Worm (Caenorhabditis elegans): ENCODE results near the gene F35D2.3.

The F35D2.3 gene

ce11 chrII:7614334-7614733 is 43.9 kb downstream of the F35D2.3 start:
- peak; percentile 15 for TF ChIP-seq hmg-4 (GFP tag; optimal IDR thresholded peaks at IDR 0.05)
- no peak for TF ChIP-seq ceh-36 (tag; optimal IDR thresholded peaks at IDR 0.05)

DNA sequence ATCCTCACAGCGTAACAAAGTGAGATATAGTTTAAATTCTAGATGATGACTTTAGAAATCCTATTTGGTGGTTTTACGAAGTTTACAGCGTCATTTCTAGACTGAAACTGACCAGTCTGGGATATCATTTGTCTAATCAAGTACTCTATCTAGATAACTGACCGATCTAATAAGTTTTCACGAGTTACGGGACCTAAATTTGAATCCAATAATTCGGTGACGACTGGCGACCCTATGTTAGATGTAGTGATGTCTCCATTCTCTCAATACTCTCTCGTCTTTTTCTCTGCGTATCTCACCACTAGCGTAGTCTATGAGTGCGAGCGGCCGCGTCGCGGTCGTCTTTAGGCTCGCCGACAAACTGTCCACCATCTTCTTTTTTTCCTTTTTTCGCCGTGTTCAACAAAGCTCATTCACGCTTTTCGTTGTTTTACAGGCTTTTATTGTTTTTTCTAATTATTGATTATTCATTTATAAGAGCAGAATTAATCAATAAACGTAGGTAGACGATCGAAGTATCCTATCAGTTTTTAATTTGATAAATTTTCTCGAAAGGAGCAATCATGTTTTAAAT is 45.0 kb downstream of the F35D2.3 start:
- no peak for TF ChIP-seq ceh-36 (tag; optimal IDR thresholded peaks at IDR 0.05)
- TF ChIP-seq ama-1 (optimal IDR thresholded peaks at IDR 0.05): no peak
- TF ChIP-seq tbx-37 (GFP tag; conservative IDR thresholded peaks at IDR 0.05): no peak
- no peak for TF ChIP-seq ets-7 (tag; optimal IDR thresholded peaks at IDR 0.05)
- no peak for TF ChIP-seq scrt-1 (GFP tag; IDR thresholded peaks at IDR 0.05)
- TF ChIP-seq tra-4 (tag; optimal IDR thresholded peaks at IDR 0.05): no peak
- no peak for TF ChIP-seq B0310.2 (tag; optimal IDR thresholded peaks at IDR 0.05)
- no peak for TF ChIP-seq sea-1 (GFP tag; conservative IDR thresholded peaks at IDR 0.05)
- no peak for TF ChIP-seq hmbx-1 (tag; optimal IDR thresholded peaks at IDR 0.05)
- no peak for TF ChIP-seq flt-1 (GFP tag; IDR thresholded peaks at IDR 0.05)
- TF ChIP-seq pes-1 (GFP tag; IDR thresholded peaks at IDR 0.05): no peak
- TF ChIP-seq F13C5.2 (tag; optimal IDR thresholded peaks at IDR 0.05): no peak
- no peak for TF ChIP-seq hnd-1 (tag; optimal IDR thresholded peaks at IDR 0.05)
- no peak for TF ChIP-seq tbx-11 (GFP tag; IDR thresholded peaks at IDR 0.05)
- no peak for TF ChIP-seq aly-1 (tag; optimal IDR thresholded peaks at IDR 0.05)
- TF ChIP-seq ceh-13 (GFP tag; optimal IDR thresholded peaks at IDR 0.05): no peak
- TF ChIP-seq hmg-4 (GFP tag; optimal IDR thresholded peaks at IDR 0.05): no peak

DNA sequence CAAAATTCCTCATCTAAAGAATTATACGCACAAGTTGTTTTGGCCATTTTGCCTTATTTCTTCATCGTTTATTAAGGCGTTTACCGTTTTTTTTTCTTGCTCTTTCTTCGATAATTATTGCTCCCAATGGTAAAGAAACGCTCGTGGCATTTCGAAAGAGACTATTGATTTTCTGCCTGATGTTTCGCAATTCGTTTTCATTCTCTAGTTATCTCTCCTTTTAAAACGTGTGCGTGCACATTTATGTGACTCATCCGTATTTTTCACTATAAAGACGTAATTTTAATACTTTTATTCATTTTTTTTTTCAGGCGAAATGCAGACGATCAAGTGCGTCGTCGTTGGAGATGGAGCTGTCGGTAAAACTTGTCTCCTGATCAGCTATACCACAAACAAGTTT is 45.7 kb downstream of the F35D2.3 start, which contains the start of gene cdc-42:
Gene cdc-42, plus strand, starts transcription at position 312 of the 400 bp plus-strand sequence.
- TF ChIP-seq hmbx-1 (tag; optimal IDR thresholded peaks at IDR 0.05) (no peak), ceh-13 (GFP tag; optimal IDR thresholded peaks at IDR 0.05) (no peak), F13C5.2 (tag; optimal IDR thresholded peaks at IDR 0.05) (no peak), sea-1 (GFP tag; conservative IDR thresholded peaks at IDR 0.05) (no peak), scrt-1 (GFP tag; IDR thresholded peaks at IDR 0.05) (no peak), pes-1 (GFP tag; IDR thresholded peaks at IDR 0.05) (no peak)

DNA sequence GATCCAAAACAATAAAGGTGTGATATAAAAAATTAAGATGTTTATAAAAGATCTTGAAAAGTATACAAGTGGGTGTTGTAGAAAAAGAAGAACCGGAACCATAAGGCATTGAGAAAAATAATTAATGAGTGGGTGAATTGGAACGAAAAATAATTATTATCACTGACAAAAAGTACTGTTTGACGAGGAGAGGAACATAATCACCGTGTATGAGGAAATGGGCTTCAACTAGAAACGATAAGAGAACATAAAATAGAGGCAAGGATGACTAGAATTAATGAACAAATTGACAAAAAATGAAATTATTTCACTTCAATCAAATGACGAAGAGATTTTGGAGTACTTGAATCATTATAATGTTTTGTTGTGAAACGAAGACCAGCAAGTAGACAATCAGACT is 47.8 kb downstream of the F35D2.3 start:
- no peak for TF ChIP-seq ceh-13 (GFP tag; optimal IDR thresholded peaks at IDR 0.05)
- TF ChIP-seq ceh-36 (tag; optimal IDR thresholded peaks at IDR 0.05): no peak
- TF ChIP-seq tbx-37 (GFP tag; conservative IDR thresholded peaks at IDR 0.05): no peak
- TF ChIP-seq flt-1 (GFP tag; IDR thresholded peaks at IDR 0.05): no peak
- TF ChIP-seq aly-1 (tag; optimal IDR thresholded peaks at IDR 0.05): no peak
- no peak for TF ChIP-seq pes-1 (GFP tag; IDR thresholded peaks at IDR 0.05)
- TF ChIP-seq ama-1 (optimal IDR thresholded peaks at IDR 0.05): no peak
- TF ChIP-seq ets-7 (tag; optimal IDR thresholded peaks at IDR 0.05): no peak
- TF ChIP-seq F13C5.2 (tag; optimal IDR thresholded peaks at IDR 0.05): no peak
- no peak for TF ChIP-seq tra-4 (tag; optimal IDR thresholded peaks at IDR 0.05)
- TF ChIP-seq B0310.2 (tag; optimal IDR thresholded peaks at IDR 0.05): no peak
- no peak for TF ChIP-seq scrt-1 (GFP tag; IDR thresholded peaks at IDR 0.05)
- TF ChIP-seq sea-1 (GFP tag; conservative IDR thresholded peaks at IDR 0.05): no peak
- no peak for TF ChIP-seq hmbx-1 (tag; optimal IDR thresholded peaks at IDR 0.05)
- no peak for TF ChIP-seq tbx-11 (GFP tag; IDR thresholded peaks at IDR 0.05)
- TF ChIP-seq hnd-1 (tag; optimal IDR thresholded peaks at IDR 0.05): no peak
- no peak for TF ChIP-seq hmg-4 (GFP tag; optimal IDR thresholded peaks at IDR 0.05)

ce11 chrII:7620413-7620812 is 50.0 kb downstream of the F35D2.3 start, which contains the start of gene R07G3.8:
Gene R07G3.8, minus strand, starts transcription at chrII:7620513.
- no peak for TF ChIP-seq tbx-37 (GFP tag; conservative IDR thresholded peaks at IDR 0.05)
- no peak for TF ChIP-seq pes-1 (GFP tag; IDR thresholded peaks at IDR 0.05)
- no peak for TF ChIP-seq scrt-1 (GFP tag; IDR thresholded peaks at IDR 0.05)
- no peak for TF ChIP-seq sea-1 (GFP tag; conservative IDR thresholded peaks at IDR 0.05)
- no peak for TF ChIP-seq ceh-36 (tag; optimal IDR thresholded peaks at IDR 0.05)
- no peak for TF ChIP-seq hnd-1 (tag; optimal IDR thresholded peaks at IDR 0.05)
- TF ChIP-seq hmg-4 (GFP tag; optimal IDR thresholded peaks at IDR 0.05): no peak
- TF ChIP-seq ets-7 (tag; optimal IDR thresholded peaks at IDR 0.05): no peak
- no peak for TF ChIP-seq tra-4 (tag; optimal IDR thresholded peaks at IDR 0.05)
- no peak for TF ChIP-seq aly-1 (tag; optimal IDR thresholded peaks at IDR 0.05)
- TF ChIP-seq hmbx-1 (tag; optimal IDR thresholded peaks at IDR 0.05): no peak
- TF ChIP-seq ceh-13 (GFP tag; optimal IDR thresholded peaks at IDR 0.05): no peak
- no peak for TF ChIP-seq ama-1 (optimal IDR thresholded peaks at IDR 0.05)
- TF ChIP-seq flt-1 (GFP tag; IDR thresholded peaks at IDR 0.05): no peak
- no peak for TF ChIP-seq tbx-11 (GFP tag; IDR thresholded peaks at IDR 0.05)

DNA sequence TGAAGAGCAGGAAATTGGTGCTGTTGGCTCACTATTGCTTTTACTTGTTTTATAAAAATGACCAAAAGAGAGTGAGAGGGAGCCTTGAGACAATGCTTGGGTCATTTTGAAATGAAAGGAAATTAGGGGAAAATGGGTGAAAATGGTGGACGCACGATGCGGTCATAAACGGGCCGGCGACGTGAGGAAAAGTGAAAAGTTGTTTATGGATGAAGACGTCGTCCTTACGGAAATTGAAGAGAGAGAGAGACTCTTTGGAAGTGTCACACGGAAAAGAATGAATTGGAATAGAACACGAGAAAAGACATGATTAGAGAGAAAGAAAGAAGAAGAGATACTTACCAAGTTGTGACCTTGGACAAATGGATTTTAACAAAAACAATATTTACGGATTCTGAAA is 51.1 kb downstream of the F35D2.3 start:
- TF ChIP-seq tra-4 (tag; optimal IDR thresholded peaks at IDR 0.05): no peak
- no peak for TF ChIP-seq ama-1 (optimal IDR thresholded peaks at IDR 0.05)
- TF ChIP-seq ceh-36 (tag; optimal IDR thresholded peaks at IDR 0.05): no peak
- no peak for TF ChIP-seq F13C5.2 (tag; optimal IDR thresholded peaks at IDR 0.05)
- TF ChIP-seq tbx-11 (GFP tag; IDR thresholded peaks at IDR 0.05): no peak
- no peak for TF ChIP-seq tbx-37 (GFP tag; conservative IDR thresholded peaks at IDR 0.05)
- TF ChIP-seq hmg-4 (GFP tag; optimal IDR thresholded peaks at IDR 0.05): no peak
- no peak for TF ChIP-seq hnd-1 (tag; optimal IDR thresholded peaks at IDR 0.05)
- TF ChIP-seq aly-1 (tag; optimal IDR thresholded peaks at IDR 0.05): no peak
- TF ChIP-seq flt-1 (GFP tag; IDR thresholded peaks at IDR 0.05): no peak
- no peak for TF ChIP-seq pes-1 (GFP tag; IDR thresholded peaks at IDR 0.05)
- no peak for TF ChIP-seq hmbx-1 (tag; optimal IDR thresholded peaks at IDR 0.05)
- no peak for TF ChIP-seq B0310.2 (tag; optimal IDR thresholded peaks at IDR 0.05)
- TF ChIP-seq ceh-13 (GFP tag; optimal IDR thresholded peaks at IDR 0.05): no peak
- no peak for TF ChIP-seq ets-7 (tag; optimal IDR thresholded peaks at IDR 0.05)
- TF ChIP-seq sea-1 (GFP tag; conservative IDR thresholded peaks at IDR 0.05): no peak
- TF ChIP-seq scrt-1 (GFP tag; IDR thresholded peaks at IDR 0.05): no peak

Measured in whole organism, early embryonic.